Fruit fly (Drosophila melanogaster): Measurements from ENCODE around the gene CG31441.

Gene CG31441

dm6 chr3R:11211291-11212061 lies 24.6 kb upstream of the CG31441 start (continued):
- TF ChIP-seq MTF-1 (GFP tag; optimal IDR thresholded peaks at IDR 0.05; ENCODE audit: borderline replicate concordance) (no peak), HLH3B (GFP tag; IDR thresholded peaks at IDR 0.05) (peak; percentile 74), CG2202 (tag; optimal IDR thresholded peaks at IDR 0.05) (no peak), D (optimal IDR thresholded peaks at IDR 0.05) (no peak), D (GFP tag; optimal IDR thresholded peaks at IDR 0.05) (peak; percentile 25), CG12104 (GFP tag; optimal IDR thresholded peaks at IDR 0.05) (no peak), otp (GFP tag; IDR thresholded peaks at IDR 0.05) (no peak; the same call in 2 of the 3 replicates)

- no peak for TF ChIP-seq her (GFP tag; optimal IDR thresholded peaks at IDR 0.05)
- peak; percentile 21 for TF ChIP-seq CG15011 (GFP tag; optimal IDR thresholded peaks at IDR 0.05)
- TF ChIP-seq CG30020 (tag; optimal IDR thresholded peaks at IDR 0.05), result peak; percentile 47
- no peak; the same call in 1 of the 2 replicates for TF ChIP-seq amos (GFP tag; IDR thresholded peaks at IDR 0.05; ENCODE audit: partially characterized antibody)
- TF ChIP-seq Oli (tag; optimal IDR thresholded peaks at IDR 0.05), result peak; percentile 44
- peak; percentile 35 for TF ChIP-seq fd3F (GFP tag; optimal IDR thresholded peaks at IDR 0.05)
- peak; percentile 40 for TF ChIP-seq kay (GFP tag; optimal IDR thresholded peaks at IDR 0.05)
- TF ChIP-seq HHEX (GFP tag; optimal IDR thresholded peaks at IDR 0.05), result peak; percentile 33
- TF ChIP-seq CG11560 (tag; IDR thresholded peaks at IDR 0.05), result no peak
- TF ChIP-seq p53 (GFP tag; optimal IDR thresholded peaks at IDR 0.05), result no peak
- TF ChIP-seq salm (tag; optimal IDR thresholded peaks at IDR 0.05), result peak; percentile 45
- peak; percentile 79 for TF ChIP-seq Nf-YC (tag; optimal IDR thresholded peaks at IDR 0.05)
- peak; percentile 39 for TF ChIP-seq Atf3 (GFP tag; optimal IDR thresholded peaks at IDR 0.05)
- TF ChIP-seq CG18011 (GFP tag; optimal IDR thresholded peaks at IDR 0.05), result peak; percentile 8
- TF ChIP-seq PHDP (tag; optimal IDR thresholded peaks at IDR 0.05), result peak; percentile 69
- TF ChIP-seq CG4820 (GFP tag; optimal IDR thresholded peaks at IDR 0.05), result peak; percentile 77
- TF ChIP-seq CG10366 (GFP tag; IDR thresholded peaks at IDR 0.05), result peak; percentile 30; the same call in 1 of the 2 replicates
- peak; percentile 59 for TF ChIP-seq CG30403 (GFP tag; optimal IDR thresholded peaks at IDR 0.05)
- no peak for TF ChIP-seq Hmx (GFP tag; optimal IDR thresholded peaks at IDR 0.05)
- TF ChIP-seq CG11695 (GFP tag; IDR thresholded peaks at IDR 0.05), result no peak
- TF ChIP-seq jumu (GFP tag; optimal IDR thresholded peaks at IDR 0.05), result peak; percentile 53
- TF ChIP-seq CG18476 (GFP tag; optimal IDR thresholded peaks at IDR 0.05), result peak; percentile 51
- TF ChIP-seq pros (GFP tag; optimal IDR thresholded peaks at IDR 0.05), result peak; percentile 40
- peak; percentile 22 for TF ChIP-seq pnt (GFP tag; optimal IDR thresholded peaks at IDR 0.05)
- no peak for TF ChIP-seq Dfd (GFP tag; optimal IDR thresholded peaks at IDR 0.05)
- no peak for TF ChIP-seq knrl (GFP tag; IDR thresholded peaks at IDR 0.05; ENCODE audit: partially characterized antibody)
- TF ChIP-seq seq (GFP tag; IDR thresholded peaks at IDR 0.05), result no peak
- peak; percentile 49 for TF ChIP-seq Antp (GFP tag; optimal IDR thresholded peaks at IDR 0.05)
- TF ChIP-seq Blimp-1 (GFP tag; optimal IDR thresholded peaks at IDR 0.05), result peak; percentile 43
- no peak for TF ChIP-seq fd64A (GFP tag; optimal IDR thresholded peaks at IDR 0.05)
- TF ChIP-seq Rx (GFP tag; IDR thresholded peaks at IDR 0.05), result no peak
- peak; percentile 59 for TF ChIP-seq ind (GFP tag; optimal IDR thresholded peaks at IDR 0.05)
- peak; percentile 98 for TF ChIP-seq row (GFP tag; IDR thresholded peaks at IDR 0.05)
- TF ChIP-seq vfl (GFP tag; optimal IDR thresholded peaks at IDR 0.05), result no peak
- no peak for TF ChIP-seq CG7271 (tag; optimal IDR thresholded peaks at IDR 0.05)
- peak; percentile 53 to 91 for TF ChIP-seq insv (GFP tag; optimal IDR thresholded peaks at IDR 0.05)
- no peak for TF ChIP-seq fd102C (GFP tag; optimal IDR thresholded peaks at IDR 0.05)
- TF ChIP-seq NC2α (GFP tag; optimal IDR thresholded peaks at IDR 0.05), result no peak
- TF ChIP-seq Taf1 (GFP tag; IDR thresholded peaks at IDR 0.05), result no peak
- no peak for TF ChIP-seq CG11723 (GFP tag; optimal IDR thresholded peaks at IDR 0.05)
- peak; percentile 56; the same call in 1 of the 2 replicates for TF ChIP-seq lmd (GFP tag; IDR thresholded peaks at IDR 0.05)
These were observed 21.6 kb upstream of the CG31441 start, which contains the start of gene ZnT86D for dm6 chr3R:11214449-11214950. Gene ZnT86D (minus strand): TSS chr3R:11214539.

All from whole organism, embryonic.